Fruit fly (Drosophila melanogaster): ENCODE data around the gene CG15432.

- no peak for TF ChIP-seq CTCF (optimal IDR thresholded peaks at IDR 0.05)
- no peak for TF ChIP-seq CG8478 (optimal IDR thresholded peaks at IDR 0.05)
Observed at dm6 chr2L:4414059-4414458, 28.1 kb upstream of the CG15432 start.
